Worm (Caenorhabditis elegans) whole organism, late embryonic: ENCODE results near the gene F18E2.15.

Experiments
- ama-1 ChIP-seq: fragments of 150-350 bp; optimal IDR thresholded peaks from 2 replicates; lab custom pipeline; 2014
- ceh-24 ChIP-seq: sonication (generic microtip); optimal IDR thresholded peaks from 2 replicates; lab custom pipeline; 2016; ENCODE audit warnings: mild to moderate bottlenecking, missing genetic modification characterization, missing compliant biosample characterization
- dmd-4 ChIP-seq: sonication (generic microtip); optimal IDR thresholded peaks from 2 replicates; lab custom pipeline; 2016; ENCODE audit warnings: borderline replicate concordance, missing genetic modification characterization, missing compliant biosample characterization
- pag-3 ChIP-seq: sonication (generic microtip); optimal IDR thresholded peaks from 2 replicates; lab custom pipeline; 2016; ENCODE audit warnings: missing compliant biosample characterization, missing genetic modification characterization, borderline replicate concordance
- sox-4 ChIP-seq: sonication (generic microtip); optimal IDR thresholded peaks from 2 replicates; lab custom pipeline; 2017; ENCODE audit warnings: mild to moderate bottlenecking, missing genetic modification characterization, inconsistent platforms, missing compliant biosample characterization
- unc-86 ChIP-seq: sonication (generic microtip); optimal IDR thresholded peaks from 2 replicates; lab custom pipeline; 2016; ENCODE audit warnings: missing genetic modification characterization, missing compliant biosample characterization

DNA sequence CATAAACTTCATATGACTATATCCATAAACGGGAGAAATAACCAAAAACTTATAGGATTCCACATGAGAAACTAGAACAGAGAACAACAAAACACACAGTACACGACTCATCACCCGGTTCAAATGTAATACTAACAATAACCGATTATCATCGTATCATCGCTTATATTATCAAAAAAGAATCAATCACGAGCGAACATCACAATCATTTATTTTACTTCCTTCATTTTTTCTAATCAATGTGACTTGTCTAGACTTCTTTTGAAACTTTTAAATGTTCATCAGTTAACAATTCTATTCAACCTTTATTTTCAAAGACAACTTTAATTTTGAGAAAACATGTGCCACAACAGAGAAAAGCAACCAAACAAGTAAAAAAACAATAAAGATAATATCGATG lies 34.4 kb upstream of the F18E2.15 start, which contains the start of gene ugt-4:
- TF ChIP-seq ama-1 (no peak), pag-3 (tag; lab: Kevin White, UChicago) (no peak), dmd-4 (tag; lab: Kevin White, UChicago) (no peak), ceh-24 (tag; lab: Kevin White, UChicago) (no peak), sox-4 (tag; lab: Kevin White, UChicago) (no peak), unc-86 (tag; lab: Kevin White, UChicago) (no peak)
